Worm (Caenorhabditis elegans) whole organism, L2 larva: ENCODE measurements around the gene dnj-20.

Source experiments
- lin-13 ChIP-seq: fragments of 150-350 bp; optimal IDR thresholded peaks from 2 replicates; lab custom pipeline; 2014; ENCODE audit warnings: missing biosample characterization, missing genetic modification reagents, missing genetic modification characterization
- mdl-1 ChIP-seq, 2 experiments: fragments of 150-350 bp in 1 of 2; sonication (generic microtip) in 1 of 2; optimal IDR thresholded peaks; 2 replicates each; lab custom pipeline; 2017; ENCODE audit warnings: missing biosample characterization in 2 of 2, missing genetic modification characterization in 2 of 2
- nhr-11 ChIP-seq: fragments of 150-350 bp; optimal IDR thresholded peaks from 2 replicates; lab custom pipeline; 2014; ENCODE audit warnings: missing biosample characterization, missing genetic modification characterization
- nhr-12 ChIP-seq: fragments of 150-350 bp; optimal IDR thresholded peaks from 2 replicates; lab custom pipeline; 2014; ENCODE audit warnings: missing biosample characterization, missing genetic modification characterization
- nhr-237 ChIP-seq: fragments of 150-350 bp; optimal IDR thresholded peaks from 2 replicates; lab custom pipeline; 2014; ENCODE audit warnings: missing biosample characterization, missing genetic modification characterization
- unc-62 ChIP-seq: fragments of 150-350 bp; optimal IDR thresholded peaks from 2 replicates; lab custom pipeline; 2014; ENCODE audit warnings: missing biosample characterization, missing genetic modification reagents, missing genetic modification characterization

- TF ChIP-seq nhr-237 (tag; lab: Kevin White, UChicago) = no peak
- TF ChIP-seq nhr-11 (tag; lab: Kevin White, UChicago) = no peak
- TF ChIP-seq mdl-1 (tag; optimal IDR thresholded peaks at IDR 0.05; lab: Kevin White, UChicago) = no peak
- no peak for TF ChIP-seq nhr-12 (tag; lab: Kevin White, UChicago)
- no peak for TF ChIP-seq lin-13 (GFP tag; lab: Kevin White, UChicago)
- no peak for TF ChIP-seq unc-62 (GFP tag; lab: Kevin White, UChicago)
Observed at ce11 chrII:9651700-9652099, 27.7 kb upstream of the dnj-20 start, which contains the start of gene ZK1307.4.
